Fruit fly (Drosophila melanogaster): ENCODE measurements around the gene CG7069.

dm6 chr3R:22357942-22358341 lies 14.7 kb upstream of the CG7069 start:
- no peak for TF ChIP-seq CG8478 (optimal IDR thresholded peaks at IDR 0.05)
- no peak for TF ChIP-seq CTCF (optimal IDR thresholded peaks at IDR 0.05)

Measured in S2 (cell line).